Worm (Caenorhabditis elegans): ENCODE results near the gene spp-11.

spp-11 gene

ce11 chrII:6436845-6437244, 29.7 kb upstream of the spp-11 start:
- TF ChIP-seq C17E4.6 (GFP tag; IDR thresholded peaks at IDR 0.05) (no peak), F55B11.4 (tag; optimal IDR thresholded peaks at IDR 0.05; ENCODE audit: borderline replicate concordance, insufficient read depth) (no peak), nhr-120 (GFP tag; IDR thresholded peaks at IDR 0.05) (no peak), madf-6 (GFP tag; IDR thresholded peaks at IDR 0.05) (no peak), C06A6.2 (GFP tag; conservative IDR thresholded peaks at IDR 0.05) (no peak), ceh-100 (GFP tag; IDR thresholded peaks at IDR 0.05) (no peak), B0261.1 (tag; optimal IDR thresholded peaks at IDR 0.05) (no peak), mes-4 (tag; optimal IDR thresholded peaks at IDR 0.05) (no peak), hmg-1.2 (GFP tag; IDR thresholded peaks at IDR 0.05) (no peak), chd-7 (tag; optimal IDR thresholded peaks at IDR 0.05) (no peak), madf-3 (GFP tag; IDR thresholded peaks at IDR 0.05) (no peak), Y53F4B.3 (GFP tag; IDR thresholded peaks at IDR 0.05) (no peak), snpc-1.1 (tag; optimal IDR thresholded peaks at IDR 0.05; ENCODE audit: insufficient read depth) (no peak), lin-54 (GFP tag; optimal IDR thresholded peaks at IDR 0.05) (no peak)

DNA sequence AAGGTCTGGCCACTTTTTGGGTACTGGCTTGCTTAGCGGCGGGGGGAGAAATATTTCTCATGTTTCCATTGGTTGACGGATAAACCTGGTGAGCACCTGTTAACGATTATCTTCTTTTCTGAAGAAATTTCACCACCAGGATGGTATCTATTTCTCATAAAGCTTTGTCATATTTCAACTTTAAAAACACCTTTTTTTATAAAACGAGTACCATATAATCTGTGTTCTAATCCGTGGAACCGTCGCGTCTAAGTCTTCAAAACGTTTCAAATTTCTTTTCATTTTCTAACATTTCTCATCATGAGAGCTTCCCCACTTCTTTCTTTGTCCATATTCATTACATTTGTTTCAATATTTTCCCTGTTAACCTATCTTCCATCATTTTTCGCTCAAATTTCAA, 18.8 kb upstream of the spp-11 start, which contains the start of gene col-75:
TSS of gene col-75 (plus strand) at position 301 of the 400 bp plus-strand sequence.
- TF ChIP-seq hmg-1.2 (GFP tag; IDR thresholded peaks at IDR 0.05) (no peak), F10E7.11 (tag; optimal IDR thresholded peaks at IDR 0.05) (no peak), snpc-3.4 (tag; optimal IDR thresholded peaks at IDR 0.05) (no peak), egrh-3 (GFP tag; IDR thresholded peaks at IDR 0.05) (no peak), nhr-27 (tag; optimal IDR thresholded peaks at IDR 0.05) (no peak), F37B4.10 (GFP tag; IDR thresholded peaks at IDR 0.05) (no peak), K12H6.12 (tag; optimal IDR thresholded peaks at IDR 0.05) (no peak), ekl-4 (GFP tag; IDR thresholded peaks at IDR 0.05) (no peak)

- TF ChIP-seq tlf-1 (GFP tag; optimal IDR thresholded peaks at IDR 0.05) (no peak), snpc-1.1 (tag; optimal IDR thresholded peaks at IDR 0.05; ENCODE audit: insufficient read depth) (no peak), Y53F4B.3 (GFP tag; IDR thresholded peaks at IDR 0.05) (no peak), F49E8.2 (tag; optimal IDR thresholded peaks at IDR 0.05; ENCODE audit: insufficient read depth) (no peak)
These were observed 15.6 kb upstream of the spp-11 start, which contains the start of gene K03H9.3 for ce11 chrII:6422812-6423211. Gene K03H9.3, plus strand, starts transcription at chrII:6423112.

DNA sequence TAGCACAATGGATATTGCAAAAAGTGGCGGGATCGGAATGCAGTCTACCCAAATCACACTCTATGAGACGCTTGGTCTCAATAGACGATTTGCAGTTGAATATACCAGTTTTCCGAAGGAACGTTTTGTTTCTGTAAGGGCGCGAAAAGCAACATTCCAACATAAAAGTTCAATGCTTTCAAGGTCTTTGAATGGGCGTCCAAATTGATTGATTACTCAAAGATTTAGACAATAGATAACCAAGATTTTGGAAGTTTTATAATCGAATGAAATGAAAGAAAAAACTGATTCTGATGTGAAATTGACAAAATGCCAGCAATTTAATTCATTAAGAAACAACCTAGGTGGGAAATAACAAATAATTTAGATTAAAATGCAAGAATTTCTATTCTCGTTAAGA, 12.0 kb upstream of the spp-11 start:
- TF ChIP-seq F37B4.10 (GFP tag; IDR thresholded peaks at IDR 0.05) (no peak), ceh-100 (GFP tag; IDR thresholded peaks at IDR 0.05) (no peak), let-607 (tag; optimal IDR thresholded peaks at IDR 0.05) (no peak), F55B11.4 (tag; optimal IDR thresholded peaks at IDR 0.05; ENCODE audit: borderline replicate concordance, insufficient read depth) (no peak), Y67H2A.10 (GFP tag; conservative IDR thresholded peaks at IDR 0.05) (no peak), rcor-1 (GFP tag; IDR thresholded peaks at IDR 0.05) (no peak), cebp-2 (GFP tag; IDR thresholded peaks at IDR 0.05) (no peak), ztf-26 (tag; optimal IDR thresholded peaks at IDR 0.05) (no peak), bed-2 (GFP tag; IDR thresholded peaks at IDR 0.05) (no peak)

DNA sequence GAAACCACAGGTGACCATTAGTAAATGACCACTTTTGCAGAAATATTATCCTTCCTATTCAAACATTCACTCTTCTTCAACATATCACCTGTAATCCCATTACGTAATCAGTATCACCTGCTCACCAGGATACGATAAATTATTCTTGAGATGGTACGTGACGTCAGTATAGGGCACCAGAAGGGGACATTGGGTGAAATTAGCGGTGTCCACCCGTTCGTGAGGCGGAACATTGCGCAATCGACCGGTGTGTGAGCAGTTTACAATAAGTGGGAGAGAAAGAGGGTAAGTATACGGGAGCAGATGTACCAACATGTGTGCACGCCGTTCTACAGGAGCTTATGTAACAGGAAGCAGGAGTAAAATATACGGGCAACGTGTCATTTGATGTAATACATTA, 10.8 kb upstream of the spp-11 start:
- no peak for TF ChIP-seq dox-1 (GFP tag; IDR thresholded peaks at IDR 0.05)
- no peak for TF ChIP-seq tbp1 (GFP tag; optimal IDR thresholded peaks at IDR 0.05)
- no peak for TF ChIP-seq ztf-28 (GFP tag; IDR thresholded peaks at IDR 0.05)
- TF ChIP-seq pbrm-1 (GFP tag; IDR thresholded peaks at IDR 0.05), result no peak
- no peak for TF ChIP-seq mxl-1 (tag; optimal IDR thresholded peaks at IDR 0.05)
- no peak for TF ChIP-seq dpff-1 (tag; optimal IDR thresholded peaks at IDR 0.05)

All from whole organism, young adult.